6 worm cellular contexts compared by ENCODE assay signal in the genomic region with DNA sequence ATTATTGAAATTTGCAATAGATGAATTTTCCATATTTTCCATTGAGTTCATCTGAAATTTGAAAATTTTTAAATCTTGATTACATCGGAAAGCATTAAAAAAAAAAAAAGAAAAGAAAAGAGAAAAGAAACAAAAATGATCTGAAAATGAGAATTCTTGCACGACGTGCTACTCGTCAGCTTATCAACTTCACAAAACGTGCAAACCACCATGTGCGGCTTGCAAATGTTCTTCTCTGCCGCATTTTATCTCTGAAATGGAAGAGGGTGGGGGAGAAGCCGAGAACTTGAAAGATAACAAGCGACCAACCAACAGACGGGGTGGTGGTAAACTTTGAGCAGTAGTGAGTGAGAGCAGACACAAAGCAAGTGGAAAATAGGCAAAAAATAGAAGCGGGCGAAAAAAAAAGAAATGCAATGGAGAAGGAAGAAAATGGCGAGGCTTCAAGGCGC.
TF ChIP-seq lines count a peak whose summit lies in the region.

TSS of gene F31A3.3 (minus strand) at position 51 of the 452 bp plus-strand sequence.

TF ChIP-seq in whole organism, L1 larva, 84 proteins besides CTCF, POLR2A, EP300 and RAD21 (continues in another document):
- TF ChIP-seq elt-2 (tag; optimal IDR thresholded peaks at IDR 0.05; lab: Kevin White, UChicago) (peak; percentile 60), fkh-4 (tag; optimal IDR thresholded peaks at IDR 0.05; lab: Kevin White, UChicago; ENCODE audit: borderline replicate concordance) (no peak), tlp-1 (tag; optimal IDR thresholded peaks at IDR 0.05; lab: Kevin White, UChicago) (no peak), nhr-77 (tag; optimal IDR thresholded peaks at IDR 0.05; lab: Kevin White, UChicago) (no peak), unc-62 (GFP tag; optimal IDR thresholded peaks at IDR 0.05; lab: Kevin White, UChicago) (no peak), ceh-88 (GFP tag; IDR thresholded peaks at IDR 0.05; lab: Robert Waterston, UW) (no peak), unc-86 (tag; optimal IDR thresholded peaks at IDR 0.05; lab: Kevin White, UChicago) (no peak), dsc-1 (tag; optimal IDR thresholded peaks at IDR 0.05; lab: Kevin White, UChicago) (no peak), lir-3 (tag; optimal IDR thresholded peaks at IDR 0.05; lab: Kevin White, UChicago; ENCODE audit: poor library complexity) (no peak), mdl-1 (tag; optimal IDR thresholded peaks at IDR 0.05; lab: Kevin White, UChicago) (peak in 1 of 2 experiments; percentile 2), blmp-1 (tag; optimal IDR thresholded peaks at IDR 0.05; lab: Kevin White, UChicago) (no peak), nhr-71 (tag; optimal IDR thresholded peaks at IDR 0.05; lab: Kevin White, UChicago) (peak; percentile 11), lin-14 (GFP tag; optimal IDR thresholded peaks at IDR 0.05; lab: Kevin White, UChicago) (peak; percentile 25), dpl-1 (GFP tag; optimal IDR thresholded peaks at IDR 0.05; lab: Kevin White, UChicago) (no peak)

TF ChIP-seq in whole organism, L2 larva, 48 proteins besides CTCF, POLR2A, EP300 and RAD21:
- peak; percentile 67 for TF ChIP-seq sma-9 (GFP tag; optimal IDR thresholded peaks at IDR 0.05; lab: Kevin White, UChicago)
- no peak for TF ChIP-seq sma-9 (tag; optimal IDR thresholded peaks at IDR 0.05; lab: Kevin White, UChicago)
- TF ChIP-seq gmeb-1 (tag; optimal IDR thresholded peaks at IDR 0.05; lab: Kevin White, UChicago): peak; percentile 34
- no peak for TF ChIP-seq nhr-12 (tag; optimal IDR thresholded peaks at IDR 0.05; lab: Kevin White, UChicago)
- no peak for TF ChIP-seq zag-1 (tag; optimal IDR thresholded peaks at IDR 0.05; lab: Kevin White, UChicago)
- peak; percentile 5 for TF ChIP-seq crh-2 (tag; optimal IDR thresholded peaks at IDR 0.05; lab: Kevin White, UChicago)
- no peak for TF ChIP-seq ama-1 (optimal IDR thresholded peaks at IDR 0.05; lab: Kevin White, UChicago)
- no peak for TF ChIP-seq nhr-25 (tag; optimal IDR thresholded peaks at IDR 0.05; lab: Kevin White, UChicago)
- TF ChIP-seq nhr-21 (tag; optimal IDR thresholded peaks at IDR 0.05; lab: Kevin White, UChicago): no peak
- TF ChIP-seq fos-1 (tag; optimal IDR thresholded peaks at IDR 0.05; lab: Kevin White, UChicago): peak; percentile 61
- no peak for TF ChIP-seq unc-39 (tag; optimal IDR thresholded peaks at IDR 0.05; lab: Kevin White, UChicago)
- TF ChIP-seq snpc-4 (tag; optimal IDR thresholded peaks at IDR 0.05; lab: Kevin White, UChicago): no peak
- no peak for TF ChIP-seq sma-3 (GFP tag; optimal IDR thresholded peaks at IDR 0.05; lab: Kevin White, UChicago)
- no peak for TF ChIP-seq F13H6.1 (tag; optimal IDR thresholded peaks at IDR 0.05; lab: Kevin White, UChicago)

TF ChIP-seq in whole organism, L3 larva, 47 proteins besides CTCF, POLR2A, EP300 and RAD21:
- TF ChIP-seq elt-2 (tag; optimal IDR thresholded peaks at IDR 0.05; lab: Kevin White, UChicago) (peak; percentile 66), mml-1 (tag; optimal IDR thresholded peaks at IDR 0.05; lab: Kevin White, UChicago) (no peak), fos-1 (tag; optimal IDR thresholded peaks at IDR 0.05; lab: Kevin White, UChicago) (no peak), fkh-10 (GFP tag; optimal IDR thresholded peaks at IDR 0.05; lab: Kevin White, UChicago) (no peak), pqm-1 (tag; optimal IDR thresholded peaks at IDR 0.05; lab: Kevin White, UChicago) (peak; percentile 28), pha-4 (tag; optimal IDR thresholded peaks at IDR 0.05; lab: Kevin White, UChicago) (peak; percentile 28), unc-62 (GFP tag; optimal IDR thresholded peaks at IDR 0.05; lab: Kevin White, UChicago) (no peak), nfya-1 (tag; optimal IDR thresholded peaks at IDR 0.05; lab: Kevin White, UChicago; ENCODE audit: insufficient read depth) (peak; percentile 7)

TF ChIP-seq in whole organism, L4 larva, 104 proteins besides CTCF, POLR2A, EP300 and RAD21 (continues in another document):
- TF ChIP-seq ceh-28 (tag; optimal IDR thresholded peaks at IDR 0.05; lab: Kevin White, UChicago) (no peak), jun-1 (tag; optimal IDR thresholded peaks at IDR 0.05; lab: Kevin White, UChicago) (no peak), saeg-2 (GFP tag; IDR thresholded peaks at IDR 0.05; lab: Robert Waterston, UW) (0 out of 2 replicates have a peak, but pooled peaks have one; percentile 27), aha-1 (tag; lab: Kevin White, UChicago) (peak; percentile 6), nhr-10 (tag; optimal IDR thresholded peaks at IDR 0.05; lab: Kevin White, UChicago) (no peak), snpc-4 (tag; optimal IDR thresholded peaks at IDR 0.05; lab: Kevin White, UChicago) (no peak), ama-1 (optimal IDR thresholded peaks at IDR 0.05; lab: Kevin White, UChicago) (no peak), pqm-1 (tag; optimal IDR thresholded peaks at IDR 0.05; lab: Kevin White, UChicago) (peak; percentile 51), Y75B8A.6 (GFP tag; IDR thresholded peaks at IDR 0.05; lab: Robert Waterston, UW) (no peak), gei-8 (GFP tag; optimal IDR thresholded peaks at IDR 0.05; lab: Kevin White, UChicago) (no peak), Y105C5A.15 (GFP tag; IDR thresholded peaks at IDR 0.05; lab: Robert Waterston, UW) (no peak), ces-1 (GFP tag; optimal IDR thresholded peaks at IDR 0.05; lab: Kevin White, UChicago) (no peak), dmd-6 (GFP tag; IDR thresholded peaks at IDR 0.05; lab: Robert Waterston, UW) (peak; percentile 83), hlh-11 (tag; optimal IDR thresholded peaks at IDR 0.05; lab: Kevin White, UChicago) (peak; percentile 36), ceh-44 (GFP tag; IDR thresholded peaks at IDR 0.05; lab: Robert Waterston, UW) (no peak), nhr-25 (tag; optimal IDR thresholded peaks at IDR 0.05; lab: Kevin White, UChicago; ENCODE audit: borderline replicate concordance, insufficient read depth) (no peak), dve-1 (tag; optimal IDR thresholded peaks at IDR 0.05; lab: Kevin White, UChicago; ENCODE audit: insufficient read depth) (no peak), nhr-28 (tag; optimal IDR thresholded peaks at IDR 0.05; lab: Kevin White, UChicago) (peak; percentile 54), egl-43 (GFP tag; IDR thresholded peaks at IDR 0.05; lab: Robert Waterston, UW) (no peak)

TF ChIP-seq in whole organism, late embryonic, 69 proteins besides CTCF, POLR2A, EP300 and RAD21:
- TF ChIP-seq ceh-22 (tag; optimal IDR thresholded peaks at IDR 0.05; lab: Kevin White, UChicago) (no peak), elt-2 (tag; optimal IDR thresholded peaks at IDR 0.05; lab: Kevin White, UChicago) (peak; percentile 25)

TF ChIP-seq in whole organism, young adult, 124 proteins besides CTCF, POLR2A, EP300 and RAD21:
- TF ChIP-seq unc-62 (GFP tag; optimal IDR thresholded peaks at IDR 0.05; lab: Kevin White, UChicago): no peak
- 0 out of 2 replicates have a peak, but pooled peaks have one; percentile 30 for TF ChIP-seq dox-1 (GFP tag; IDR thresholded peaks at IDR 0.05; lab: Robert Waterston, UW)
- peak; percentile 90 for TF ChIP-seq nhr-80 (tag; optimal IDR thresholded peaks at IDR 0.05; lab: Kevin White, UChicago)
